Worm (Caenorhabditis elegans) whole organism, young adult: ENCODE data around the gene ric-3.

Experiments
- B0035.1 ChIP-seq: sonication (generic microtip); optimal IDR thresholded peaks from 2 replicates; lab custom pipeline; 2016; ENCODE audit warnings: missing genetic modification characterization, mild to moderate bottlenecking, missing compliant biosample characterization, missing genotype, missing genetic modification reagents
- B0336.3 ChIP-seq: fragments of 200-800 bp; sonication (Bioruptor generic); IDR thresholded peaks from 2 replicates; pipeline ENCODE4 v1.3.6; 2022; ENCODE audit warnings: missing genetic modification characterization, missing compliant biosample characterization
- C06A6.2 ChIP-seq: fragments of 200-800 bp; sonication (Bioruptor generic); conservative IDR thresholded peaks from 2 replicates; pipeline ENCODE4 v1.3.6; 2022; ENCODE audit warnings: missing genetic modification characterization, missing compliant biosample characterization
- C17E4.6 ChIP-seq: fragments of 200-800 bp; sonication (Bioruptor generic); IDR thresholded peaks from 2 replicates; pipeline ENCODE4 v1.3.6; 2022; ENCODE audit warnings: missing genetic modification reagents, missing genetic modification characterization, missing compliant biosample characterization
- F10E7.11 ChIP-seq: sonication (generic microtip); optimal IDR thresholded peaks from 2 replicates; lab custom pipeline; 2017; ENCODE audit warnings: mild to moderate bottlenecking, missing genetic modification characterization, moderate library complexity, missing compliant biosample characterization
- F23B12.7 ChIP-seq: sonication (generic microtip); optimal IDR thresholded peaks from 2 replicates; lab custom pipeline; 2017; ENCODE audit warnings: missing genetic modification characterization, mild to moderate bottlenecking, missing compliant biosample characterization, antibody characterized with exemption, moderate library complexity; ENCODE audit not compliant: insufficient read depth
- F37B4.10 ChIP-seq: fragments of 200-800 bp; sonication (Bioruptor generic); IDR thresholded peaks from 2 replicates; pipeline ENCODE4 v1.3.6; 2022; ENCODE audit warnings: missing genetic modification characterization, missing compliant biosample characterization
- F39B2.1 ChIP-seq: fragments of 200-800 bp; sonication (Bioruptor generic); IDR thresholded peaks from 2 replicates; pipeline ENCODE4 v1.3.6; 2022; ENCODE audit warnings: missing genetic modification reagents, missing genetic modification characterization, missing compliant biosample characterization
- F57A8.1 ChIP-seq: fragments of 200-800 bp; sonication (Bioruptor generic); optimal IDR thresholded peaks from 2 replicates; lab custom pipeline; 2018; ENCODE audit warnings: mild to moderate bottlenecking, missing genetic modification characterization, moderate library complexity, missing compliant biosample characterization
- Y53F4B.3 ChIP-seq: fragments of 200-800 bp; sonication (Bioruptor generic); IDR thresholded peaks from 2 replicates; pipeline ENCODE4 v1.3.6; 2022; ENCODE audit warnings: missing genetic modification reagents, missing genetic modification characterization, missing compliant biosample characterization
- Y53G8AR.9 ChIP-seq: fragments of 200-800 bp; sonication (Bioruptor generic); conservative IDR thresholded peaks from 2 replicates; pipeline ENCODE4 v1.3.6; 2022; ENCODE audit warnings: missing genetic modification reagents, missing genetic modification characterization, missing compliant biosample characterization
- Y56A3A.18 ChIP-seq: fragments of 200-800 bp; sonication (Bioruptor generic); IDR thresholded peaks from 2 replicates; pipeline ENCODE4 v1.3.6; 2022; ENCODE audit warnings: missing genetic modification reagents, missing genetic modification characterization, missing compliant biosample characterization
- Y67H2A.10 ChIP-seq: fragments of 200-800 bp; sonication (Bioruptor generic); conservative IDR thresholded peaks from 2 replicates; pipeline ENCODE4 v1.3.6; 2022; ENCODE audit warnings: missing genetic modification reagents, missing genetic modification characterization, missing compliant biosample characterization
- ama-1 ChIP-seq, 3 experiments: fragments of 150-350 bp in 1 of 3; sonication (generic microtip) in 2 of 3; optimal IDR thresholded peaks; 2 replicates each; lab custom pipeline; 2014 to 2018; ENCODE audit warnings: missing biosample characterization in 2 of 3, missing genetic modification characterization in 2 of 3, missing genetic modification reagents in 2 of 3
- atf-7 ChIP-seq: sonication (generic microtip); optimal IDR thresholded peaks from 2 replicates; lab custom pipeline; 2017; ENCODE audit warnings: mild to moderate bottlenecking, missing genetic modification characterization, missing compliant biosample characterization
- cebp-1 ChIP-seq, 2 experiments: fragments of 200-800 bp in 1 of 2; sonication (Bioruptor generic) in 1 of 2; sonication (generic microtip) in 1 of 2; IDR thresholded peaks in 1 of 2; optimal IDR thresholded peaks in 1 of 2; 2 replicates each; pipeline versions ENCODE4 v1.3.6 to Lab custom; 2017 to 2022; ENCODE audit warnings: missing compliant biosample characterization in 2 of 2, missing genetic modification characterization in 2 of 2, mild to moderate bottlenecking in 1 of 2, missing genetic modification reagents in 1 of 2, moderate library complexity in 1 of 2
- cebp-2 ChIP-seq: fragments of 200-800 bp; sonication (Bioruptor generic); IDR thresholded peaks from 2 replicates; pipeline ENCODE4 v1.3.6; 2022; ENCODE audit warnings: missing genetic modification characterization, missing compliant biosample characterization
- ceh-100 ChIP-seq: fragments of 200-800 bp; sonication (Bioruptor generic); IDR thresholded peaks from 2 replicates; pipeline ENCODE4 v1.3.6; 2022; ENCODE audit warnings: missing genetic modification reagents, missing genetic modification characterization, missing compliant biosample characterization
- chd-7 ChIP-seq: sonication (generic microtip); optimal IDR thresholded peaks from 2 replicates; lab custom pipeline; 2016; ENCODE audit warnings: mild to moderate bottlenecking, missing genetic modification characterization, moderate library complexity, missing compliant biosample characterization
- die-1 ChIP-seq: sonication (generic microtip); optimal IDR thresholded peaks from 2 replicates; lab custom pipeline; 2016; ENCODE audit warnings: missing genotype, mild to moderate bottlenecking, missing genetic modification characterization, missing compliant biosample characterization
- dox-1 ChIP-seq: fragments of 200-800 bp; sonication (Bioruptor generic); IDR thresholded peaks from 2 replicates; pipeline ENCODE4 v1.3.6; 2022; ENCODE audit warnings: missing genetic modification reagents, missing genetic modification characterization, missing compliant biosample characterization
- efl-1 ChIP-seq: fragments of 150-350 bp; optimal IDR thresholded peaks from 2 replicates; lab custom pipeline; 2014; ENCODE audit warnings: missing biosample characterization, missing genetic modification reagents, missing genetic modification characterization
- egrh-3 ChIP-seq: fragments of 200-800 bp; sonication (Bioruptor generic); IDR thresholded peaks from 2 replicates; pipeline ENCODE4 v1.3.6; 2022; ENCODE audit warnings: missing genetic modification reagents, missing genetic modification characterization, missing compliant biosample characterization
- ekl-4 ChIP-seq: fragments of 200-800 bp; sonication (Bioruptor generic); IDR thresholded peaks from 2 replicates; pipeline ENCODE4 v1.3.6; 2022; ENCODE audit warnings: missing genetic modification reagents, missing genetic modification characterization, missing compliant biosample characterization
- hlh-12 ChIP-seq: sonication (generic microtip); optimal IDR thresholded peaks from 2 replicates; lab custom pipeline; 2016; ENCODE audit warnings: missing genetic modification characterization, missing compliant biosample characterization
- hrde-1 ChIP-seq: sonication (generic microtip); optimal IDR thresholded peaks from 2 replicates; lab custom pipeline; 2016; ENCODE audit warnings: missing genetic modification characterization, mild to moderate bottlenecking, missing compliant biosample characterization, moderate library complexity, missing genotype, missing genetic modification reagents, borderline replicate concordance
- let-526 ChIP-seq: fragments of 200-800 bp; sonication (Bioruptor generic); IDR thresholded peaks from 2 replicates; pipeline ENCODE4 v1.3.6; 2022; ENCODE audit warnings: missing genetic modification reagents, missing genetic modification characterization, missing compliant biosample characterization
- let-607 ChIP-seq, 2 experiments: fragments of 200-800 bp in 1 of 2; sonication (Bioruptor generic) in 1 of 2; sonication (generic microtip) in 1 of 2; optimal IDR thresholded peaks; 2 replicates each; lab custom pipeline; 2016 to 2018; ENCODE audit warnings: mild to moderate bottlenecking in 2 of 2, missing compliant biosample characterization in 2 of 2, missing genetic modification characterization in 2 of 2, moderate library complexity in 2 of 2, missing genotype in 1 of 2
- lin-54 ChIP-seq: fragments of 200-800 bp; sonication (Bioruptor generic); optimal IDR thresholded peaks from 2 replicates; lab custom pipeline; 2018; ENCODE audit warnings: mild to moderate bottlenecking, missing genetic modification characterization, missing compliant biosample characterization
- lsl-1 ChIP-seq: fragments of 200-800 bp; sonication (Bioruptor generic); optimal IDR thresholded peaks from 2 replicates; lab custom pipeline; 2018; ENCODE audit warnings: mild to moderate bottlenecking, missing genetic modification characterization, moderate library complexity, missing compliant biosample characterization
- madf-10 ChIP-seq: sonication (generic microtip); optimal IDR thresholded peaks from 2 replicates; lab custom pipeline; 2016; ENCODE audit warnings: mild to moderate bottlenecking, missing genetic modification characterization, missing compliant biosample characterization
- mel-28 ChIP-seq: sonication (generic microtip); optimal IDR thresholded peaks from 2 replicates; lab custom pipeline; 2016; ENCODE audit warnings: borderline replicate concordance, mild to moderate bottlenecking, missing genetic modification characterization, missing compliant biosample characterization
- nfya-1 ChIP-seq: sonication (generic microtip); optimal IDR thresholded peaks from 2 replicates; lab custom pipeline; 2017; ENCODE audit warnings: antibody characterized with exemption, missing compliant biosample characterization, missing genetic modification characterization, borderline replicate concordance; ENCODE audit not compliant: insufficient read depth
- nhr-120 ChIP-seq: fragments of 200-800 bp; sonication (Bioruptor generic); IDR thresholded peaks from 2 replicates; pipeline ENCODE4 v1.3.6; 2022; ENCODE audit warnings: missing genetic modification characterization, missing compliant biosample characterization
- nhr-27 ChIP-seq: fragments of 200-800 bp; sonication (Bioruptor generic); optimal IDR thresholded peaks from 2 replicates; lab custom pipeline; 2018; ENCODE audit warnings: mild to moderate bottlenecking, missing genetic modification characterization, moderate library complexity, missing compliant biosample characterization
- nhr-90 ChIP-seq: sonication (generic microtip); optimal IDR thresholded peaks from 2 replicates; lab custom pipeline; 2016; ENCODE audit warnings: missing genotype, mild to moderate bottlenecking, missing genetic modification characterization, missing compliant biosample characterization
- pbrm-1 ChIP-seq: fragments of 200-800 bp; sonication (Bioruptor generic); IDR thresholded peaks from 2 replicates; pipeline ENCODE4 v1.3.6; 2022; ENCODE audit warnings: missing genetic modification reagents, missing genetic modification characterization, missing compliant biosample characterization
- rcor-1 ChIP-seq: fragments of 200-800 bp; sonication (Bioruptor generic); IDR thresholded peaks from 2 replicates; pipeline ENCODE4 v1.3.6; 2022; ENCODE audit warnings: missing genetic modification reagents, missing genetic modification characterization, missing compliant biosample characterization
- rec-8 ChIP-seq, 2 experiments: sonication (generic microtip); optimal IDR thresholded peaks; 2 replicates each; lab custom pipeline; 2016; ENCODE audit warnings: mild to moderate bottlenecking in 2 of 2, missing genetic modification characterization in 2 of 2, missing genetic modification reagents in 2 of 2, missing genotype in 2 of 2, missing biosample characterization in 1 of 2, missing compliant biosample characterization in 1 of 2, moderate library complexity in 1 of 2
- snpc-1.1 ChIP-seq: sonication (generic microtip); optimal IDR thresholded peaks from 2 replicates; lab custom pipeline; 2017; ENCODE audit warnings: missing genetic modification characterization, mild to moderate bottlenecking, missing compliant biosample characterization, antibody characterized with exemption, moderate library complexity, missing genotype, missing genetic modification reagents; ENCODE audit not compliant: insufficient read depth
- snpc-1.3 ChIP-seq: sonication (generic microtip); optimal IDR thresholded peaks from 2 replicates; lab custom pipeline; 2017; ENCODE audit warnings: missing genetic modification characterization, mild to moderate bottlenecking, missing compliant biosample characterization, antibody characterized with exemption, moderate library complexity, missing genotype, missing genetic modification reagents; ENCODE audit not compliant: insufficient read depth
- tbx-9 ChIP-seq: sonication (generic microtip); optimal IDR thresholded peaks from 2 replicates; lab custom pipeline; 2016; ENCODE audit warnings: borderline replicate concordance, missing genetic modification characterization, inconsistent platforms, missing compliant biosample characterization
- ztf-18 ChIP-seq: sonication (generic microtip); optimal IDR thresholded peaks from 2 replicates; lab custom pipeline; 2016; ENCODE audit warnings: missing genotype, mild to moderate bottlenecking, missing genetic modification characterization, missing compliant biosample characterization
- ztf-22 ChIP-seq: fragments of 200-800 bp; sonication (Bioruptor generic); optimal IDR thresholded peaks from 2 replicates; lab custom pipeline; 2018; ENCODE audit warnings: mild to moderate bottlenecking, missing genetic modification characterization, moderate library complexity, missing compliant biosample characterization
- ztf-3 ChIP-seq: fragments of 200-800 bp; sonication (Bioruptor generic); optimal IDR thresholded peaks from 2 replicates; lab custom pipeline; 2018; ENCODE audit warnings: mild to moderate bottlenecking, missing genetic modification characterization, missing compliant biosample characterization

ric-3 gene

ce11 chrIV:7796432-7797113, 21.5 kb upstream of the ric-3 start, which contains the start of gene sgo-1 (continued):
- TF ChIP-seq dox-1 (GFP tag; lab: Robert Waterston, UW) (peak; percentile 91), snpc-1.3 (peak; percentile 85), ztf-22 (no peak), F39B2.1 (GFP tag; lab: Robert Waterston, UW) (0 out of 2 replicates have a peak, but pooled peaks have one; percentile 62), C06A6.2 (GFP tag; lab: Robert Waterston, UW) (no peak), chd-7 (no peak), B0035.1 (tag; lab: Kevin White, UChicago) (no peak), lsl-1 (peak; percentile 97), cebp-2 (no peak), hrde-1 (tag; lab: Kevin White, UChicago) (peak; percentile 69), nhr-120 (GFP tag; lab: Robert Waterston, UW) (no peak), Y53G8AR.9 (GFP tag; lab: Robert Waterston, UW) (peak; percentile 90), snpc-1.1 (peak; percentile 53), nhr-90 (no peak), lin-54 (GFP tag; lab: Kevin White, UChicago) (peak; percentile 91), cebp-1 (GFP tag; IDR thresholded peaks at IDR 0.05; lab: Robert Waterston, UW) (peak; percentile 35; the same call in 1 of the 2 replicates), cebp-1 (tag; optimal IDR thresholded peaks at IDR 0.05; lab: Kevin White, UChicago) (no peak), rec-8 (tag; optimal IDR thresholded peaks at IDR 0.05; lab: Kevin White, UChicago) (no peak), Y53F4B.3 (peak; percentile 49; the same call in 1 of the 2 replicates), F57A8.1 (GFP tag; lab: Kevin White, UChicago) (no peak), ztf-3 (GFP tag; lab: Kevin White, UChicago) (no peak), hlh-12 (tag; lab: Kevin White, UChicago) (no peak), egrh-3 (GFP tag; lab: Robert Waterston, UW) (no peak), rcor-1 (GFP tag; lab: Robert Waterston, UW) (peak; percentile 93), tbx-9 (tag; lab: Kevin White, UChicago) (no peak), nfya-1 (tag; lab: Kevin White, UChicago) (no peak), F10E7.11 (tag; lab: Kevin White, UChicago) (no peak), mel-28 (tag; lab: Kevin White, UChicago) (no peak), efl-1 (GFP tag; lab: Kevin White, UChicago) (peak; percentile 100), ceh-100 (GFP tag; lab: Robert Waterston, UW) (peak; percentile 66; the same call in 1 of the 2 replicates), atf-7 (tag; lab: Kevin White, UChicago) (no peak), ekl-4 (peak; percentile 88), ztf-18 (tag; lab: Kevin White, UChicago) (no peak), nhr-27 (tag; lab: Kevin White, UChicago) (no peak), die-1 (tag; lab: Kevin White, UChicago) (no peak), Y56A3A.18 (GFP tag; lab: Robert Waterston, UW) (no peak), let-526 (no peak), ama-1 (optimal IDR thresholded peaks at IDR 0.05; lab: Kevin White, UChicago) (no peak), ama-1 (GFP tag; optimal IDR thresholded peaks at IDR 0.05; lab: Kevin White, UChicago) (no peak), F23B12.7 (tag; lab: Kevin White, UChicago) (no peak), Y67H2A.10 (GFP tag; lab: Robert Waterston, UW) (0 out of 2 replicates have a peak, but pooled peaks have one; percentile 43), B0336.3 (GFP tag; lab: Robert Waterston, UW) (peak; percentile 87), madf-10 (tag; lab: Kevin White, UChicago) (no peak), let-607 (tag; optimal IDR thresholded peaks at IDR 0.05; lab: Kevin White, UChicago) (no peak), C17E4.6 (GFP tag; lab: Robert Waterston, UW) (peak; percentile 88), F37B4.10 (GFP tag; lab: Robert Waterston, UW) (no peak), pbrm-1 (GFP tag; lab: Robert Waterston, UW) (peak; percentile 77; the same call in 1 of the 2 replicates)
